Fruit fly (Drosophila melanogaster): ENCODE measurements around the gene Caf1-180.

The Caf1-180 gene

DNA sequence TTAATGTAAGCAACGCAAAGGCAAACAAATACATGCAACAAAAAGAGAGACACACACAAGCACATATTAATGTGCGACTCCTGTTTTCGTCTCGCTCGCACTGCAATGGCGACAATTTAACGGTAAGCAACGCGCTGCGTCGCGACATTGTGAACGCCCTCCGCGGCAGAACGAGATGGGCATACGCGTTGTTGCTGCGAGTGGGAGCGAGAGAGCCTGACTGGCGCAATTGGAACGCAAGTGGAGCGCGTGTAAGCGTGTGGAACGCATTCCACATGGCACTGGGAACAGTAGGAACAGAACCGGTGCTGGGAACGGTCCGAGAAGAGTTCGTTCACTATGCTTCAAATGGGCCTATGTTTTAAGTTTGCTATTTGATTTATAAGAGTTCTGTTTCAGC lies 18.8 kb upstream of the Caf1-180 start (continued):
- TF ChIP-seq lab (GFP tag; optimal IDR thresholded peaks at IDR 0.05) = no peak
- TF ChIP-seq Hr39 (optimal IDR thresholded peaks at IDR 0.05) = no peak
- no peak for TF ChIP-seq CG3847 (GFP tag; IDR thresholded peaks at IDR 0.05)
- 0 out of 3 replicates have a peak, but pooled peaks have one; percentile 22 for TF ChIP-seq sr (GFP tag; IDR thresholded peaks at IDR 0.05)
- no peak for TF ChIP-seq CHES-1-like (GFP tag; optimal IDR thresholded peaks at IDR 0.05)
- TF ChIP-seq CG7271 (tag; optimal IDR thresholded peaks at IDR 0.05) = peak; percentile 5
- TF ChIP-seq CG13624 (GFP tag; optimal IDR thresholded peaks at IDR 0.05) = peak; percentile 31
- TF ChIP-seq CG10321 (GFP tag; IDR thresholded peaks at IDR 0.05) = peak; percentile 99
- TF ChIP-seq pan (optimal IDR thresholded peaks at IDR 0.05) = no peak
- TF ChIP-seq pan (GFP tag; optimal IDR thresholded peaks at IDR 0.05 in 1 of 2, IDR thresholded peaks at IDR 0.05 in 1 of 2) = no peak
- no peak for TF ChIP-seq CG1529 (GFP tag; optimal IDR thresholded peaks at IDR 0.05)
- peak; percentile 10 for TF ChIP-seq sqz (GFP tag; optimal IDR thresholded peaks at IDR 0.05)
- TF ChIP-seq CG4360 (GFP tag; IDR thresholded peaks at IDR 0.05) = peak; percentile 51; the same call in 1 of the 2 replicates
- peak; percentile 92 for TF ChIP-seq abd-A (tag; optimal IDR thresholded peaks at IDR 0.05)
- 0 out of 2 replicates have a peak, but pooled peaks have one; percentile 8 for TF ChIP-seq onecut (GFP tag; IDR thresholded peaks at IDR 0.05)
- TF ChIP-seq Xrp1 (GFP tag; IDR thresholded peaks at IDR 0.05) = 0 out of 2 replicates have a peak, but pooled peaks have one; percentile 8
- peak; percentile 18 for TF ChIP-seq stwl (tag; optimal IDR thresholded peaks at IDR 0.05)
- TF ChIP-seq gsb-n (tag; optimal IDR thresholded peaks at IDR 0.05) = peak; percentile 67
- TF ChIP-seq chif (GFP tag; optimal IDR thresholded peaks at IDR 0.05) = no peak
- peak; percentile 33 for TF ChIP-seq CG1603 (tag; optimal IDR thresholded peaks at IDR 0.05)
- TF ChIP-seq Dad (GFP tag; optimal IDR thresholded peaks at IDR 0.05) = no peak
- peak; percentile 92 for TF ChIP-seq oc (tag; optimal IDR thresholded peaks at IDR 0.05)
- TF ChIP-seq CG2199 (GFP tag; IDR thresholded peaks at IDR 0.05) = peak; percentile 76; the same call in 2 of the 3 replicates
- TF ChIP-seq chm (GFP tag; IDR thresholded peaks at IDR 0.05) = no peak
- no peak for TF ChIP-seq CG16815 (GFP tag; optimal IDR thresholded peaks at IDR 0.05)
- peak; percentile 24 for TF ChIP-seq Abd-B (GFP tag; optimal IDR thresholded peaks at IDR 0.05)
- peak; percentile 34 for TF ChIP-seq psq (GFP tag; optimal IDR thresholded peaks at IDR 0.05)
- peak; percentile 26 for TF ChIP-seq disco-r (GFP tag; optimal IDR thresholded peaks at IDR 0.05)
- TF ChIP-seq HLH54F (GFP tag; optimal IDR thresholded peaks at IDR 0.05) = no peak
- TF ChIP-seq Dll (GFP tag; IDR thresholded peaks at IDR 0.05; ENCODE audit: partially characterized antibody) = peak; percentile 18; the same call in 1 of the 4 replicates
- TF ChIP-seq CG6175 (GFP tag; IDR thresholded peaks at IDR 0.05) = no peak
- no peak for TF ChIP-seq CG32767 (GFP tag; IDR thresholded peaks at IDR 0.05)
- peak; percentile 51 for TF ChIP-seq CTCF (GFP tag; optimal IDR thresholded peaks at IDR 0.05)
- TF ChIP-seq gce (GFP tag; IDR thresholded peaks at IDR 0.05) = peak; percentile 61; the same call in 1 of the 3 replicates
- TF ChIP-seq CG7987 (GFP tag; optimal IDR thresholded peaks at IDR 0.05) = peak; percentile 91
- no peak for TF ChIP-seq gcm (GFP tag; optimal IDR thresholded peaks at IDR 0.05)
- TF ChIP-seq CG4282 (GFP tag; optimal IDR thresholded peaks at IDR 0.05) = no peak
- TF ChIP-seq dm (GFP tag; optimal IDR thresholded peaks at IDR 0.05) = no peak
- peak; percentile 59; the same call in 1 of the 2 replicates for TF ChIP-seq seq (GFP tag; IDR thresholded peaks at IDR 0.05)
- peak; percentile 67 for TF ChIP-seq vvl (GFP tag; IDR thresholded peaks at IDR 0.05)
- TF ChIP-seq otp (GFP tag; IDR thresholded peaks at IDR 0.05) = 0 out of 3 replicates have a peak, but pooled peaks have one; percentile 56
- TF ChIP-seq ham (GFP tag; IDR thresholded peaks at IDR 0.05) = no peak
- TF ChIP-seq Opbp (GFP tag; IDR thresholded peaks at IDR 0.05; ENCODE audit: partially characterized antibody) = 0 out of 3 replicates have a peak, but pooled peaks have one; percentile 40
- no peak for TF ChIP-seq CG7928 (GFP tag; optimal IDR thresholded peaks at IDR 0.05)
- peak; percentile 33 for TF ChIP-seq nmo (GFP tag; optimal IDR thresholded peaks at IDR 0.05)
- no peak for TF ChIP-seq CG6813 (GFP tag; optimal IDR thresholded peaks at IDR 0.05)
- peak; percentile 39; the same call in 1 of the 2 replicates for TF ChIP-seq CG13287 (GFP tag; IDR thresholded peaks at IDR 0.05; ENCODE audit: partially characterized antibody)
- TF ChIP-seq pfk (GFP tag; optimal IDR thresholded peaks at IDR 0.05) = peak; percentile 83
- TF ChIP-seq lola (GFP tag; optimal IDR thresholded peaks at IDR 0.05) = no peak
- TF ChIP-seq sd (tag; optimal IDR thresholded peaks at IDR 0.05) = peak; percentile 72
- no peak for TF ChIP-seq ERR (GFP tag; optimal IDR thresholded peaks at IDR 0.05)
